Worm (Caenorhabditis elegans): Measurements from ENCODE around the gene grl-27.
"Not testable (repeated sequence)": the region's sequence is repeated elsewhere in the genome, so short reads cannot be mapped to it uniquely, and the experiment has no call there.

The grl-27 gene

DNA sequence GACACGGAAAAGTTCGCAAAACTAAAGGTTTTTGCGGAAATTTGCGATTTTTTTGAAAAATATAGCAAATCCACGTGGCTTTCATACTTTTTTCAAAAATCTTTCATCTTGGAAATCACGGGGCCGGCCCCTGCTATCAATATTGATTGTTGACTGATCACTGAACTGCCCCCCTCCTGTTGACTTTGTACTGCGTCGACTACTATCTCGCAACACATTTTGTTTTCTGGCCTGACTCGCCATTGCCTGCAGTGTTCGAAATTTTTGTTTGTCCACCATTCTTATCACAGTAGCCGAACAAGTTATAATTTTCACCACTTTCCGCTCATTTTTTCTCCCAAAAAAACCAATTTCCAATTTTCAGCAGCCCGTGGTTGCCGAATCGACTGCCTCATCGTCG lies 5.4 kb upstream of the grl-27 start:
- TF ChIP-seq flt-1 (GFP tag; IDR thresholded peaks at IDR 0.05) (no peak), med-1 (GFP tag; optimal IDR thresholded peaks at IDR 0.05; ENCODE audit: insufficient read depth) (no peak), tab-1 (GFP tag; IDR thresholded peaks at IDR 0.05) (no peak), T22C8.4 (GFP tag; IDR thresholded peaks at IDR 0.05) (no peak), ztf-29 (GFP tag; IDR thresholded peaks at IDR 0.05) (no peak), cog-1 (tag; optimal IDR thresholded peaks at IDR 0.05) (no peak), ztf-23 (GFP tag; IDR thresholded peaks at IDR 0.05) (no peak), klf-2 (GFP tag; conservative IDR thresholded peaks at IDR 0.05) (no peak), ref-1 (GFP tag; conservative IDR thresholded peaks at IDR 0.05) (no peak)

DNA sequence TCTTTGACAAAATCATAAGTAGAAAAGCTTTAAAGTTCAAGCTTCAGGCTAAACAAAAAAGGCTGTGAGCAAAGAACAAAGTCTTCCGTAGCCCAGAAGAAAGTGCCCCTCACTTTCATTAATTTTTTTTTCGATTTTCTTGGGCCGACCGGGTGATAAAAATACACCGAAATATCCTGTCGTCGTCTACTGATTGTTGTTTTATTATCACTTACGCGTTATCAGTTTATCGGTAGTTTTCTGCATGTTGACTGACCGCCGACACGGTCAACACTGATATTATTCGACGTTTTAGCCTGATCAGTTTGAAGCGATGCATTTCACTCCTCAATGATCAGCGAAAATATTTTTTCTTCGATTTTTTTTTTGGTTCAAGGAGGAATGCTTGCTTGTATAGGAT lies 4.7 kb upstream of the grl-27 start:
- TF ChIP-seq flt-1 (GFP tag; IDR thresholded peaks at IDR 0.05) (no peak), klf-2 (GFP tag; conservative IDR thresholded peaks at IDR 0.05) (no peak), tab-1 (GFP tag; IDR thresholded peaks at IDR 0.05) (no peak), ztf-23 (GFP tag; IDR thresholded peaks at IDR 0.05) (no peak), med-1 (GFP tag; optimal IDR thresholded peaks at IDR 0.05; ENCODE audit: insufficient read depth) (no peak), ref-1 (GFP tag; conservative IDR thresholded peaks at IDR 0.05) (no peak), cog-1 (tag; optimal IDR thresholded peaks at IDR 0.05) (no peak), T22C8.4 (GFP tag; IDR thresholded peaks at IDR 0.05) (no peak), ztf-29 (GFP tag; IDR thresholded peaks at IDR 0.05) (no peak)

DNA sequence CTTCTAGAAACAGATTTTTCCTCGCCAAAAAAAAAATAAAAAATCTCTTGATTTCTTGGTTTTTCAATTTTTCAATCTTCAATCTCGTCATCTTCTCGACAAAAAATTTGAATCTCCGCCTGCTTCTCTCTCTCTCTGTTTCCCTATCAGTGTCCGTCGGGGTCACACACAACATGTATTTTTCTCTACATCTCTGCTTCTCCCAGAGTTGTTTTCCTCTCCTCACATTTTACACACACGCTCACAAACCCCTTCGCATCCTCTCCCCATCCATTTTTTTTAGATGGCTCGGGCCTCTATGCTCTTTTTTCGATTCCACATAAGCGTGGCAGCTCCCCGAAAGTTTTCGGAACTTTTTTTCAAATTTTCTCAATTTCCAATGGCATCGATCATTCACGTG lies 4.1 kb upstream of the grl-27 start:
- TF ChIP-seq klf-2 (GFP tag; conservative IDR thresholded peaks at IDR 0.05) = no peak
- no peak for TF ChIP-seq flt-1 (GFP tag; IDR thresholded peaks at IDR 0.05)
- no peak for TF ChIP-seq ztf-23 (GFP tag; IDR thresholded peaks at IDR 0.05)
- TF ChIP-seq tab-1 (GFP tag; IDR thresholded peaks at IDR 0.05) = no peak
- TF ChIP-seq med-1 (GFP tag; optimal IDR thresholded peaks at IDR 0.05; ENCODE audit: insufficient read depth) = no peak
- no peak for TF ChIP-seq ref-1 (GFP tag; conservative IDR thresholded peaks at IDR 0.05)
- TF ChIP-seq ztf-29 (GFP tag; IDR thresholded peaks at IDR 0.05) = no peak
- TF ChIP-seq T22C8.4 (GFP tag; IDR thresholded peaks at IDR 0.05) = no peak
- no peak for TF ChIP-seq cog-1 (tag; optimal IDR thresholded peaks at IDR 0.05)

DNA sequence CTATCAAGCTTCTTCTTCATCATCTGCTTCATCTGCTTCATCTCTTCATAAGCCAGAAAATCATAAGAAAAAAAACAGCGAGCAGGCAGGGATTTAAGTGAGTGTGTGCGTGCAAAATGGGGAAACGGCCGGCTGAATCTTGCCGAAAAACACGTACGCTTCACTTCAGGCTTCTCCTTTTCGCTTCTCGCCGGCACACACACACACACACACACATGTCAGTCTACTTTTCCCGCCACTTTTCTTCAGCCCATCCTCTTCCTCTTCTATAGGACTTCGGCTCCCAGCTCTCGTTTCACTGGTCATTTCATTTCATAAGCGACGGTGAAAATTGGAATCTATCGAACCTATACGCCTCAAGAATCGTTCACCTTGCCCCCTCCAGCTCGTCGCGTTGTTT lies 3.6 kb upstream of the grl-27 start:
- TF ChIP-seq cog-1 (tag; optimal IDR thresholded peaks at IDR 0.05) = no peak
- TF ChIP-seq ztf-23 (GFP tag; IDR thresholded peaks at IDR 0.05) = no peak
- TF ChIP-seq T22C8.4 (GFP tag; IDR thresholded peaks at IDR 0.05) = no peak
- no peak for TF ChIP-seq ref-1 (GFP tag; conservative IDR thresholded peaks at IDR 0.05)
- TF ChIP-seq ztf-29 (GFP tag; IDR thresholded peaks at IDR 0.05) = no peak
- TF ChIP-seq tab-1 (GFP tag; IDR thresholded peaks at IDR 0.05) = no peak
- TF ChIP-seq flt-1 (GFP tag; IDR thresholded peaks at IDR 0.05) = no peak
- no peak for TF ChIP-seq med-1 (GFP tag; optimal IDR thresholded peaks at IDR 0.05; ENCODE audit: insufficient read depth)
- no peak for TF ChIP-seq klf-2 (GFP tag; conservative IDR thresholded peaks at IDR 0.05)

DNA sequence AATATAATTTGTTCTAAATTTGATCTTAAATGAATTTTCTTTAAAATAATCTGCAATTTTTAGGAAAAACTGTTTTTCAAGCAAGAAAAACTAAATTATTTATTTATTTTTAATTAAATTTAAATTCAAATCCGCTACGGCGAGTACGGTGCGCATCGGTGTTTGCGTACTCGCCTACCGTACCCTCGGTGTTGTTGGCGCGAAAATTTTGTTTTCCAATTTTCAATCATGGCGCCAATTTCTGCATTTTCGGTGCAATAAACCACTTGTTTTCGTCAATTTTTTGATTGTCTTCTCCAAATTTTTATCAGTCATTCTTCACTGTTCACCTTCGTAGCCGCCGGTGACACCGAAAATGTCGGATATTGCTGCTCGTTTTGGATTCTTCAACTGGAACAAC lies 3.2 kb upstream of the grl-27 start, which contains the start of gene pygl-1:
Gene pygl-1, plus strand, starts transcription at position 211 of the 400 bp plus-strand sequence.
- TF ChIP-seq T22C8.4 (GFP tag; IDR thresholded peaks at IDR 0.05) (no peak), ztf-29 (GFP tag; IDR thresholded peaks at IDR 0.05) (no peak), tab-1 (GFP tag; IDR thresholded peaks at IDR 0.05) (no peak), klf-2 (GFP tag; conservative IDR thresholded peaks at IDR 0.05) (no peak)

DNA sequence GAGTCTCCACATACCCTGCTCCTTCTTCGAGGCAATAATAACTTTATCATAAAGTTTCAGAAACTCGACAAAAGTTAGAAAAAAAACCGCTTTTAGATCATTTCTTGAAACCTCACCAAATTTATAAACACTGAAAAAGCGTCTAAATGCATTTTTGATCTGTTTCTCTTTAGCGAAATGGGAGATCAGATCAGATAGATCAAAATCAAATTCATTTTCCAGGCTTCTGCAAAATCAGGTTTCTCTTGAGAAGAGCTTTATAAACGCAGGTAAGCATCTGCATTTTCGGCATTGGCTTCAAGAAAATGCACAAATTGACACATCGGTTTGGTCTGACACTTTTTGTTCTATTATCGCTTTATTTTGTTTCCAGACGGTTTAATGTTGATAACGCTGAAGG lies 3.3 kb downstream of the grl-27 start, which contains the start of gene F40C5.1:
Gene F40C5.1, plus strand, starts transcription at position 301 of the 400 bp plus-strand sequence.
- not testable (repeated sequence) for TF ChIP-seq med-1 (GFP tag; optimal IDR thresholded peaks at IDR 0.05; ENCODE audit: insufficient read depth); klf-2 (GFP tag; conservative IDR thresholded peaks at IDR 0.05); cog-1 (tag; optimal IDR thresholded peaks at IDR 0.05)

DNA sequence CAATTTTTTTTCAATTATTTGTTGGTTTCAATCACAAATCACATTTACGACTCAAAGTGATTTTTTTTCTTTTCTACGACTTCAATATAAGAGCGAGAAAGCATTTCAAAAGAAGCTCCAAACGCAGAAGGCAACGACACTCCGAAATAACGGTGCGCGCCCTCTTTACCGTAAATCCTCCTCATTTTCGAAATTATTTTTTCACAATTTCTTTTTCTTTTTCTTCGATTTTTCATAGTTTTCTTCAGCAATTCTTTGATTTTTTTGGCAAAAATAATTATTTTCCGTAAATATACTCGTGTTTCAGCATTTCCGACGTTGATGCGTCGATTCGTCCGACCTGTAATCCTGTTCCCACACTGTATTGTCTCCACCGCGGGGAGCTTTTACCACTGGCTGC lies 5.0 kb downstream of the grl-27 start, which contains the start of gene F40C5.2:
Gene F40C5.2, plus strand, starts transcription at position 301 of the 400 bp plus-strand sequence.
- not testable (repeated sequence) for TF ChIP-seq cog-1 (tag; optimal IDR thresholded peaks at IDR 0.05); ztf-29 (GFP tag; IDR thresholded peaks at IDR 0.05); ztf-23 (GFP tag; IDR thresholded peaks at IDR 0.05)

DNA sequence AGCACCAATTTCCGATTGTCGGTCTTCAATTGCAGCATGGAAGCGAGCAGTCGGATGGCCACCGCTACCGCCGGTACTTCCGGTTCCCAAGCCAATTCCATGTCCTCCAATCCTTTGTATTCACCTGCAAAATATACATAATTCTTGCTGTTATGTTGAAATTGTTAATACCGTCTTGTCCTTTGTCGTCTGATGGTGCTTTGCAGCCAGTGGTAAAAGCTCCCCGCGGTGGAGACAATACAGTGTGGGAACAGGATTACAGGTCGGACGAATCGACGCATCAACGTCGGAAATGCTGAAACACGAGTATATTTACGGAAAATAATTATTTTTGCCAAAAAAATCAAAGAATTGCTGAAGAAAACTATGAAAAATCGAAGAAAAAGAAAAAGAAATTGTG lies 11.3 kb downstream of the grl-27 start, which contains the start of gene T24A6.17:
Gene T24A6.17, minus strand, starts transcription at position 101 of the 400 bp plus-strand sequence.
- TF ChIP-seq ref-1 (GFP tag; conservative IDR thresholded peaks at IDR 0.05); cog-1 (tag; optimal IDR thresholded peaks at IDR 0.05); flt-1 (GFP tag; IDR thresholded peaks at IDR 0.05): not testable (repeated sequence)

DNA sequence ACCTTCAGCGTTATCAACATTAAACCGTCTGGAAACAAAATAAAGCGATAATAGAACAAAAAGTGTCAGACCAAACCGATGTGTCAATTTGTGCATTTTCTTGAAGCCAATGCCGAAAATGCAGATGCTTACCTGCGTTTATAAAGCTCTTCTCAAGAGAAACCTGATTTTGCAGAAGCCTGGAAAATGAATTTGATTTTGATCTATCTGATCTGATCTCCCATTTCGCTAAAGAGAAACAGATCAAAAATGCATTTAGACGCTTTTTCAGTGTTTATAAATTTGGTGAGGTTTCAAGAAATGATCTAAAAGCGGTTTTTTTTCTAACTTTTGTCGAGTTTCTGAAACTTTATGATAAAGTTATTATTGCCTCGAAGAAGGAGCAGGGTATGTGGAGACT lies 12.8 kb downstream of the grl-27 start, which contains the start of gene T24A6.16:
Gene T24A6.16, minus strand, starts transcription at position 101 of the 400 bp plus-strand sequence.
- not testable (repeated sequence) for TF ChIP-seq cog-1 (tag; optimal IDR thresholded peaks at IDR 0.05); flt-1 (GFP tag; IDR thresholded peaks at IDR 0.05); ref-1 (GFP tag; conservative IDR thresholded peaks at IDR 0.05)

DNA sequence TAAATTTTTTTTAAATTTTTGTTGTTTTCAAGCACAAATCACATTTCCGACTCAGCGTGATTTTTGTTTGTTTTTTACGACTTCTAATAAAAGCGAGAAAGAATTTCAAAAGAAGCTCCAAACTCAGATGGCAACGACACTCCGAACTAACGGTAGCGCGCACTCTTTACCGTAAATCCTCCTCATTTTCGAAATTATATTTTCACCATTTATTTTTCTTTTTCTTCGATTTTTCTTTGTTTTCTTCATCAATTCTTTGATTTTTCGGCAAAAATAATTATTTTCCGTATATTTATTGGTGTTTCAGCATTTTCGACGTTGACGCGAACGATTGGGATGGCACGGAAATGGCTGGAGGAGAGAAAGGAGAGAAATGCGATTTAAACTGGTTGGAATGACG lies 16.9 kb downstream of the grl-27 start, which contains the start of gene T24A6.1:
Gene T24A6.1, plus strand, starts transcription at position 301 of the 400 bp plus-strand sequence.
- TF ChIP-seq T22C8.4 (GFP tag; IDR thresholded peaks at IDR 0.05); med-1 (GFP tag; optimal IDR thresholded peaks at IDR 0.05; ENCODE audit: insufficient read depth); klf-2 (GFP tag; conservative IDR thresholded peaks at IDR 0.05): not testable (repeated sequence)

DNA sequence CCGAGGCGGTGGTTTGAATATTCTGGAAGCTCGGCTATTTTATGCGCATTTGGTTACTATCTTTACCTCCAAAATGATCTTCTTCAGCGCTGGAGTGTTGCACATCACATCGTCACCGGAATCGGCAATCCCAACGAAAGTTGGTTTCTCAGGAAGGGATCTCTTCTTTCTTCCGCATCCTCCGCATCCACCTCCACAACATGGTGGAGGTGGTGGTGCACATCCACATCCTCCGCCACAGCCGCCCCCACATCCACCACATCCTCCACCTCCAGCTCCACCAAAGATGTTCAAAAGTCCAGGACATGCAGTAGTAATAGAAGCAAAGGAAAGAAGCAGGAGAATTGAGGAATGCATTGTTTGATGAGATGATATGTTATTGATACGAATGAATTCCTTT lies 18.2 kb downstream of the grl-27 start, which contains the start of gene grl-31:
Gene grl-31, minus strand, starts transcription at position 357 of the 400 bp plus-strand sequence.
- no peak for TF ChIP-seq ztf-23 (GFP tag; IDR thresholded peaks at IDR 0.05)
- no peak for TF ChIP-seq T22C8.4 (GFP tag; IDR thresholded peaks at IDR 0.05)
- no peak for TF ChIP-seq flt-1 (GFP tag; IDR thresholded peaks at IDR 0.05)
- TF ChIP-seq ref-1 (GFP tag; conservative IDR thresholded peaks at IDR 0.05) = no peak
- TF ChIP-seq tab-1 (GFP tag; IDR thresholded peaks at IDR 0.05) = no peak
- no peak for TF ChIP-seq klf-2 (GFP tag; conservative IDR thresholded peaks at IDR 0.05)
- no peak for TF ChIP-seq med-1 (GFP tag; optimal IDR thresholded peaks at IDR 0.05; ENCODE audit: insufficient read depth)
- no peak for TF ChIP-seq ztf-29 (GFP tag; IDR thresholded peaks at IDR 0.05)
- no peak for TF ChIP-seq cog-1 (tag; optimal IDR thresholded peaks at IDR 0.05)
